Worm (Caenorhabditis elegans): ENCODE data around the gene C45G7.4.

ce11 chrIV:2389745-2390144 lies 43.0 kb upstream of the C45G7.4 start:
- no peak for TF ChIP-seq med-1 (GFP tag; optimal IDR thresholded peaks at IDR 0.05; ENCODE audit: insufficient read depth)
- no peak for TF ChIP-seq flt-1 (GFP tag; IDR thresholded peaks at IDR 0.05)
